Fruit fly (Drosophila melanogaster) whole organism, embryonic: ENCODE data around the gene SpdS.

Experiments used
- Asciz ChIP-seq: fragments of 200-800 bp; sonication (Bioruptor generic); optimal IDR thresholded peaks from 2 replicates; lab custom pipeline; 2017; ENCODE audit warnings: missing biosample characterization, mild to moderate bottlenecking, missing genetic modification characterization, missing genetic modification reagents
- Bgb ChIP-seq: fragments of 200-800 bp; sonication (Bioruptor generic); IDR thresholded peaks from 2 replicates; pipeline ENCODE4 v1.3.6; 2022; ENCODE audit warnings: missing biosample characterization, missing genetic modification characterization; ENCODE audit not compliant: partially characterized antibody
- CG10321 ChIP-seq: fragments of 200-800 bp; sonication (Bioruptor generic); IDR thresholded peaks from 2 replicates; pipeline ENCODE4 v1.3.6; 2022; ENCODE audit warnings: missing biosample characterization, missing genetic modification characterization
- CG11093 ChIP-seq: fragments of 200-800 bp; sonication (Bioruptor generic); IDR thresholded peaks from 3 replicates; pipeline ENCODE4 v1.3.6; 2022; ENCODE audit warnings: missing biosample characterization, missing genetic modification characterization
- CG12236 ChIP-seq: fragments of 200-800 bp; sonication (Bioruptor generic); optimal IDR thresholded peaks from 2 replicates; lab custom pipeline; 2016; ENCODE audit warnings: missing biosample characterization, missing genetic modification characterization
- CG12391 ChIP-seq: fragments of 200-800 bp; sonication (Bioruptor generic); optimal IDR thresholded peaks from 3 replicates; lab custom pipeline; 2018; ENCODE audit warnings: missing biosample characterization, mild to moderate bottlenecking, missing genetic modification characterization, moderate library complexity
- CG1529 ChIP-seq: fragments of 200-800 bp; sonication (Bioruptor generic); optimal IDR thresholded peaks from 3 replicates; lab custom pipeline; 2018; ENCODE audit warnings: missing biosample characterization, missing genetic modification characterization
- CG15479 ChIP-seq: fragments of 200-800 bp; sonication (Bioruptor generic); optimal IDR thresholded peaks from 3 replicates; lab custom pipeline; 2019; ENCODE audit warnings: missing biosample characterization, mild to moderate bottlenecking, missing genetic modification characterization, moderate library complexity
- CG1647 ChIP-seq: fragments of 200-800 bp; sonication (Bioruptor generic); optimal IDR thresholded peaks from 3 replicates; lab custom pipeline; 2016; ENCODE audit warnings: missing biosample characterization, missing genetic modification characterization
- CG16863 ChIP-seq: fragments of 200-800 bp; sonication (Bioruptor generic); optimal IDR thresholded peaks from 3 replicates; lab custom pipeline; 2016; ENCODE audit warnings: missing biosample characterization, missing genetic modification characterization
- CG18011 ChIP-seq: fragments of 200-800 bp; sonication (Bioruptor generic); optimal IDR thresholded peaks from 2 replicates; lab custom pipeline; 2017; ENCODE audit warnings: missing biosample characterization, missing genetic modification characterization, mild to moderate bottlenecking, moderate library complexity, missing genotype
- CG1832 ChIP-seq: fragments of 200-800 bp; sonication (Bioruptor generic); optimal IDR thresholded peaks from 2 replicates; lab custom pipeline; 2017; ENCODE audit warnings: missing biosample characterization, mild to moderate bottlenecking, missing genetic modification characterization, inconsistent platforms
- CG2129 ChIP-seq: fragments of 200-800 bp; sonication (Bioruptor generic); IDR thresholded peaks from 2 replicates; pipeline ENCODE4 v1.3.6; 2022; ENCODE audit warnings: missing biosample characterization, missing genetic modification characterization; ENCODE audit not compliant: partially characterized antibody
- CG2678 ChIP-seq: fragments of 200-800 bp; sonication (Bioruptor generic); optimal IDR thresholded peaks from 3 replicates; lab custom pipeline; 2019; ENCODE audit warnings: missing biosample characterization, mild to moderate bottlenecking, missing genetic modification characterization, moderate library complexity
- CG30020 ChIP-seq: fragments of 200-800 bp; optimal IDR thresholded peaks from 2 replicates; lab custom pipeline; 2019; ENCODE audit warnings: missing biosample characterization, mild to moderate bottlenecking, missing genetic modification characterization, moderate library complexity
- CG3726 ChIP-seq: fragments of 200-800 bp; sonication (Bioruptor generic); IDR thresholded peaks from 3 replicates; pipeline ENCODE4, ENCODE4 v1.3.6; 2022; ENCODE audit warnings: missing biosample characterization, missing genetic modification characterization
- CG4730 ChIP-seq: fragments of 200-800 bp; sonication (Bioruptor generic); IDR thresholded peaks from 2 replicates; pipeline ENCODE4 v1.3.6; 2022; ENCODE audit warnings: missing biosample characterization, missing genetic modification characterization
- CG5180 ChIP-seq: fragments of 200-800 bp; sonication (Bioruptor generic); optimal IDR thresholded peaks from 3 replicates; lab custom pipeline; 2017; ENCODE audit warnings: missing biosample characterization, missing genetic modification characterization, mild to moderate bottlenecking, moderate library complexity, missing genetic modification reagents
- CG6254 ChIP-seq: fragments of 200-800 bp; sonication (Bioruptor generic); optimal IDR thresholded peaks from 3 replicates; lab custom pipeline; 2017; ENCODE audit warnings: mild to moderate bottlenecking, missing biosample characterization, missing genetic modification reagents, missing genetic modification characterization
- Dip2 ChIP-seq: fragments of 200-800 bp; sonication (Bioruptor generic); IDR thresholded peaks from 2 replicates; pipeline ENCODE4 v1.3.6; 2022; ENCODE audit warnings: missing biosample characterization, missing genetic modification characterization
- Elba2 ChIP-seq: fragments of 200-800 bp; sonication (Bioruptor generic); optimal IDR thresholded peaks from 3 replicates; lab custom pipeline; 2016; ENCODE audit warnings: missing biosample characterization, missing genetic modification characterization
- HLHmδ ChIP-seq: fragments of 200-800 bp; sonication (Bioruptor generic); optimal IDR thresholded peaks from 2 replicates; lab custom pipeline; 2018; ENCODE audit warnings: missing biosample characterization, mild to moderate bottlenecking, missing genetic modification characterization, moderate library complexity
- Hr3 ChIP-seq: fragments of 200-800 bp; sonication (Bioruptor generic); optimal IDR thresholded peaks from 3 replicates; lab custom pipeline; 2016; ENCODE audit warnings: missing biosample characterization, missing genetic modification characterization
- Hr78 ChIP-seq, 2 experiments: fragments of 200-800 bp in 1 of 2; fragments of >200 bp in 1 of 2; sonication (Bioruptor generic) in 1 of 2; optimal IDR thresholded peaks; 2 replicates each; lab custom pipeline; 2017 to 2019; ENCODE audit warnings: missing biosample characterization in 2 of 2, missing genetic modification characterization in 2 of 2, mild to moderate bottlenecking in 1 of 2, moderate library complexity in 1 of 2
- Poxn ChIP-seq: fragments of 200-800 bp; sonication (Bioruptor generic); IDR thresholded peaks from 2 replicates; pipeline ENCODE4 v1.3.6; 2022; ENCODE audit warnings: missing biosample characterization, missing genetic modification characterization
- Sin3A ChIP-seq: fragments of >200 bp; optimal IDR thresholded peaks from 2 replicates; lab custom pipeline; 2018
- Stat92E ChIP-seq, 3 experiments: fragments of >200 bp in 2 of 3; fragments of 200-800 bp in 1 of 3; sonication (Bioruptor generic) in 1 of 3; optimal IDR thresholded peaks; 2 replicates each; lab custom pipeline; 2017 to 2019; ENCODE audit warnings: missing biosample characterization in 3 of 3, missing genetic modification characterization in 3 of 3, mild to moderate bottlenecking in 1 of 3, moderate library complexity in 1 of 3
- ash1 ChIP-seq: fragments of 200-800 bp; sonication (Bioruptor generic); optimal IDR thresholded peaks from 2 replicates; lab custom pipeline; 2018; ENCODE audit warnings: missing biosample characterization, mild to moderate bottlenecking, missing genetic modification characterization
- az2 ChIP-seq: fragments of 200-800 bp; sonication (Bioruptor generic); optimal IDR thresholded peaks from 3 replicates; lab custom pipeline; 2016; ENCODE audit warnings: missing biosample characterization, missing genetic modification characterization
- bowl ChIP-seq: fragments of 200-800 bp; sonication (Bioruptor generic); IDR thresholded peaks from 2 replicates; pipeline ENCODE4 v1.3.6; 2022; ENCODE audit warnings: missing biosample characterization, missing genetic modification characterization
- chif ChIP-seq, 2 experiments: fragments of 200-800 bp; sonication (Bioruptor generic); optimal IDR thresholded peaks; 3 replicates each; lab custom pipeline; 2016; ENCODE audit warnings: missing biosample characterization in 2 of 2, missing genetic modification characterization in 2 of 2
- chn ChIP-seq: fragments of 200-800 bp; sonication (Bioruptor generic); optimal IDR thresholded peaks from 2 replicates; lab custom pipeline; 2016; ENCODE audit warnings: missing biosample characterization, missing genetic modification characterization
- crp ChIP-seq, 2 experiments: fragments of 200-800 bp; sonication (Bioruptor generic); optimal IDR thresholded peaks; 2 replicates in 1 of 2; 3 replicates in 1 of 2; lab custom pipeline; 2017; ENCODE audit warnings: missing biosample characterization in 2 of 2, missing genetic modification characterization in 2 of 2, mild to moderate bottlenecking in 1 of 2, moderate library complexity in 1 of 2
- dan ChIP-seq: fragments of 200-800 bp; sonication (Bioruptor generic); IDR thresholded peaks from 2 replicates; pipeline ENCODE4 v1.3.6; 2022; ENCODE audit warnings: missing biosample characterization, missing genetic modification characterization
- dimm ChIP-seq: fragments of 200-800 bp; sonication (Bioruptor generic); IDR thresholded peaks from 2 replicates; pipeline ENCODE4 v1.3.6; 2022; ENCODE audit warnings: missing biosample characterization, missing genetic modification characterization
- disco-r ChIP-seq: fragments of 200-800 bp; sonication (Bioruptor generic); optimal IDR thresholded peaks from 2 replicates; lab custom pipeline; 2016; ENCODE audit warnings: missing biosample characterization, missing genetic modification characterization
- dmrt99B ChIP-seq: fragments of 200-800 bp; sonication (Bioruptor generic); optimal IDR thresholded peaks from 2 replicates; lab custom pipeline; 2018; ENCODE audit warnings: missing biosample characterization, mild to moderate bottlenecking, missing genetic modification characterization, moderate library complexity
- eve ChIP-seq, 2 experiments: fragments of >200 bp; optimal IDR thresholded peaks; 2 replicates each; lab custom pipeline; 2017; ENCODE audit warnings: missing biosample characterization in 2 of 2, missing genetic modification characterization in 2 of 2
- fd3F ChIP-seq: fragments of 200-800 bp; sonication (Bioruptor generic); optimal IDR thresholded peaks from 2 replicates; lab custom pipeline; 2018; ENCODE audit warnings: missing biosample characterization, mild to moderate bottlenecking, missing genetic modification characterization, moderate library complexity
- fd96Cb ChIP-seq: fragments of 200-800 bp; sonication (Bioruptor generic); optimal IDR thresholded peaks from 2 replicates; lab custom pipeline; 2018; ENCODE audit warnings: missing biosample characterization, mild to moderate bottlenecking, missing genetic modification characterization, moderate library complexity
- hth ChIP-seq: fragments of >200 bp; optimal IDR thresholded peaks from 2 replicates; lab custom pipeline; 2017; ENCODE audit warnings: inconsistent platforms
- klu ChIP-seq: fragments of 200-800 bp; sonication (Bioruptor generic); IDR thresholded peaks from 2 replicates; pipeline ENCODE4 v1.3.6; 2022; ENCODE audit warnings: missing biosample characterization, missing genetic modification characterization
- nau ChIP-seq: fragments of 200-800 bp; sonication (Bioruptor generic); optimal IDR thresholded peaks from 3 replicates; lab custom pipeline; 2017; ENCODE audit warnings: missing biosample characterization, mild to moderate bottlenecking, missing genetic modification characterization, missing genetic modification reagents
- pita ChIP-seq: fragments of 200-800 bp; sonication (Bioruptor generic); optimal IDR thresholded peaks from 2 replicates; lab custom pipeline; 2017; ENCODE audit warnings: missing biosample characterization, mild to moderate bottlenecking, missing genetic modification characterization
- repo ChIP-seq: fragments of 200-800 bp; sonication (Bioruptor generic); optimal IDR thresholded peaks from 2 replicates; lab custom pipeline; 2016; ENCODE audit warnings: missing biosample characterization, missing genetic modification characterization
- schlank ChIP-seq: fragments of 200-800 bp; sonication (Bioruptor generic); optimal IDR thresholded peaks from 2 replicates; lab custom pipeline; 2018; ENCODE audit warnings: missing biosample characterization, mild to moderate bottlenecking, missing genetic modification characterization
- sens ChIP-seq: fragments of 200-800 bp; sonication (Bioruptor generic); peaks from one replicate; lab custom pipeline; 2016; ENCODE audit warnings: missing biosample characterization, missing genetic modification characterization
- so ChIP-seq: fragments of 200-800 bp; sonication (Bioruptor generic); IDR thresholded peaks from 3 replicates; pipeline ENCODE4 v1.3.6; 2022; ENCODE audit warnings: missing biosample characterization, missing genetic modification characterization
- stwl ChIP-seq: fragments of 200-800 bp; sonication (Bioruptor generic); optimal IDR thresholded peaks from 3 replicates; lab custom pipeline; 2018; ENCODE audit warnings: missing biosample characterization, mild to moderate bottlenecking, missing genetic modification characterization, moderate library complexity
- vnd ChIP-seq: fragments of 200-800 bp; sonication (Bioruptor generic); IDR thresholded peaks from 3 replicates; pipeline ENCODE4 v1.3.6; 2022; ENCODE audit warnings: missing biosample characterization, missing genetic modification characterization; ENCODE audit not compliant: partially characterized antibody
- wdn ChIP-seq: fragments of 200-800 bp; sonication (Bioruptor generic); IDR thresholded peaks from 2 replicates; pipeline ENCODE4 v1.3.6; 2022; ENCODE audit warnings: missing biosample characterization, missing genetic modification characterization

Gene SpdS

DNA sequence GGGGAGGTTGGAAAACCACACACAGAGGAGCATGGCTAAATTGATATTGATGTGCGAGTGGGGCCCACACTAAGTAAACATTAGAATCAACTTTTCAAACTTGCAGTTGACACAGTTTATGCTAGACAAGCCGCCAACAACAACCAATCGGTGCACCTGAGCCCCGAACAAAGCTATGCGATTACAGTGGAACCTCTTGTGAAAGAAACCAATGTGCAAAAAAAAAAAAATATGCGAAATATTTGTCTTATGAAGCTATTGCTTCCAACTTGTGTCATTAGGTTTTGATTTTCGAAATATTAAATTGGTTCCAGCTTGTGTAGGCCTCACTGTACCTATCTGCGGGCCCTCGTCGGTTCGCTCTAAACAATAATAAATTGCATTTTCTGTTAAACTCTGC is 13.1 kb upstream of the SpdS start (continued):
- peak; percentile 79 for TF ChIP-seq fd96Cb (tag; lab: Kevin White, UChicago)
- TF ChIP-seq chn (GFP tag; lab: Kevin White, UChicago): peak; percentile 62
- TF ChIP-seq CG4730: peak; percentile 77
- TF ChIP-seq Elba2 (GFP tag; lab: Kevin White, UChicago): peak; percentile 21
- TF ChIP-seq Asciz (GFP tag; lab: Kevin White, UChicago): peak; percentile 71
- TF ChIP-seq CG16863 (GFP tag; lab: Kevin White, UChicago): peak; percentile 68
- peak; percentile 52 for TF ChIP-seq CG6254 (GFP tag; lab: Kevin White, UChicago)
- peak; percentile 76 for TF ChIP-seq CG2678 (tag; lab: Kevin White, UChicago)
- peak; percentile 65 for TF ChIP-seq bowl (GFP tag; lab: Robert Waterston, UW)
- TF ChIP-seq CG12236 (GFP tag; lab: Kevin White, UChicago): no peak
- TF ChIP-seq CG30020 (tag; lab: Kevin White, UChicago): no peak
- TF ChIP-seq Poxn: no peak
- peak; percentile 71 for TF ChIP-seq az2
- TF ChIP-seq CG10321 (GFP tag; lab: Robert Waterston, UW): peak; percentile 35; the same call in 1 of the 2 replicates
- TF ChIP-seq disco-r: peak; percentile 30
- TF ChIP-seq crp (GFP tag; optimal IDR thresholded peaks at IDR 0.05; lab: Kevin White, UChicago): peak in 1 of 2 experiments; percentile 1
- peak; percentile 72 for TF ChIP-seq CG12391 (tag; lab: Kevin White, UChicago)
- no peak for TF ChIP-seq wdn (GFP tag; lab: Robert Waterston, UW)
- no peak for TF ChIP-seq stwl (tag; lab: Kevin White, UChicago)
- peak; percentile 62 for TF ChIP-seq CG1647 (GFP tag; lab: Kevin White, UChicago)
- TF ChIP-seq dmrt99B (tag; lab: Kevin White, UChicago): peak; percentile 82
- no peak for TF ChIP-seq Stat92E (GFP tag; optimal IDR thresholded peaks at IDR 0.05; lab: Kevin White, UChicago)
- TF ChIP-seq Sin3A (lab: Kevin White, UChicago): no peak
- TF ChIP-seq CG11093 (GFP tag; lab: Robert Waterston, UW): peak; percentile 52; the same call in 1 of the 3 replicates
- TF ChIP-seq vnd (GFP tag; lab: Robert Waterston, UW): no peak
- no peak for TF ChIP-seq CG18011 (GFP tag; lab: Kevin White, UChicago)
- peak; percentile 62 for TF ChIP-seq CG1529
- no peak for TF ChIP-seq Dip2 (GFP tag; lab: Robert Waterston, UW)
- peak; percentile 2 for TF ChIP-seq schlank (tag; lab: Kevin White, UChicago)
- peak; percentile 82 for TF ChIP-seq CG3726 (GFP tag; lab: Robert Waterston, UW)
- TF ChIP-seq hth: no peak
- no peak for TF ChIP-seq klu (GFP tag; lab: Robert Waterston, UW)
- no peak for TF ChIP-seq ash1 (GFP tag; lab: Kevin White, UChicago)
- TF ChIP-seq eve (GFP tag; optimal IDR thresholded peaks at IDR 0.05; lab: Kevin White, UChicago): no peak
- TF ChIP-seq so: peak; percentile 84
- TF ChIP-seq Hr3 (GFP tag; lab: Kevin White, UChicago): peak; percentile 46
- TF ChIP-seq CG1832 (GFP tag; lab: Kevin White, UChicago): no peak
- peak; percentile 43 for TF ChIP-seq CG5180 (GFP tag; lab: Kevin White, UChicago)
- TF ChIP-seq chif (GFP tag; optimal IDR thresholded peaks at IDR 0.05; lab: Kevin White, UChicago): peak; percentile 76 to 85
- TF ChIP-seq dimm: peak; percentile 58
- TF ChIP-seq Hr78 (GFP tag; optimal IDR thresholded peaks at IDR 0.05; lab: Kevin White, UChicago): peak in 1 of 2 experiments; percentile 43
- no peak for TF ChIP-seq pita
- TF ChIP-seq dan (GFP tag; lab: Robert Waterston, UW): no peak
- TF ChIP-seq nau (GFP tag; lab: Kevin White, UChicago): peak; percentile 59
- TF ChIP-seq fd3F (GFP tag; lab: Kevin White, UChicago): peak; percentile 31
- no peak for TF ChIP-seq HLHmδ (GFP tag; lab: Kevin White, UChicago)
- peak; percentile 95 for TF ChIP-seq sens (GFP tag; lab: Kevin White, UChicago)
- TF ChIP-seq CG15479 (GFP tag; lab: Kevin White, UChicago): no peak
- peak; percentile 74 for TF ChIP-seq repo (GFP tag; lab: Kevin White, UChicago)
- no peak for TF ChIP-seq CG2129 (GFP tag; lab: Robert Waterston, UW)
- TF ChIP-seq Bgb: no peak
